Fruit fly (Drosophila melanogaster) whole organism, embryonic: ENCODE measurements around the gene CG6656.

Experiments
- Blimp-1 ChIP-seq: fragments of 200-800 bp; sonication (Bioruptor generic); optimal IDR thresholded peaks from 3 replicates; lab custom pipeline; 2018; ENCODE audit warnings: missing biosample characterization, missing genetic modification characterization, mild to moderate bottlenecking, moderate library complexity, missing genetic modification reagents
- CG10274 ChIP-seq: fragments of 200-800 bp; sonication (Bioruptor generic); optimal IDR thresholded peaks from 3 replicates; lab custom pipeline; 2017; ENCODE audit warnings: missing biosample characterization, mild to moderate bottlenecking, missing genetic modification characterization
- CG10654 ChIP-seq: fragments of 200-800 bp; sonication (Bioruptor generic); optimal IDR thresholded peaks from 2 replicates; lab custom pipeline; 2016; ENCODE audit warnings: missing biosample characterization, missing genetic modification characterization
- CG12236 ChIP-seq: fragments of 200-800 bp; sonication (Bioruptor generic); optimal IDR thresholded peaks from 2 replicates; lab custom pipeline; 2016; ENCODE audit warnings: missing biosample characterization, missing genetic modification characterization
- CG12391 ChIP-seq: fragments of 200-800 bp; sonication (Bioruptor generic); optimal IDR thresholded peaks from 3 replicates; lab custom pipeline; 2018; ENCODE audit warnings: missing biosample characterization, mild to moderate bottlenecking, missing genetic modification characterization, moderate library complexity
- CG12659 ChIP-seq: fragments of 200-800 bp; sonication (Bioruptor generic); optimal IDR thresholded peaks from 3 replicates; lab custom pipeline; 2017; ENCODE audit warnings: mild to moderate bottlenecking, missing biosample characterization, missing genetic modification reagents, missing genetic modification characterization
- CG13424 ChIP-seq: fragments of 200-800 bp; sonication (Bioruptor generic); optimal IDR thresholded peaks from 2 replicates; lab custom pipeline; 2019; ENCODE audit warnings: missing biosample characterization, mild to moderate bottlenecking, missing genetic modification characterization, moderate library complexity
- CG15011 ChIP-seq: fragments of 200-800 bp; sonication (Bioruptor generic); optimal IDR thresholded peaks from 3 replicates; lab custom pipeline; 2018; ENCODE audit warnings: missing biosample characterization, mild to moderate bottlenecking, missing genetic modification characterization
- CG15269 ChIP-seq: fragments of 200-800 bp; sonication (Bioruptor generic); optimal IDR thresholded peaks from 2 replicates; lab custom pipeline; 2018; ENCODE audit warnings: missing biosample characterization, mild to moderate bottlenecking, missing genetic modification characterization, moderate library complexity
- CG1603 ChIP-seq: fragments of 200-800 bp; sonication (Bioruptor generic); optimal IDR thresholded peaks from 2 replicates; lab custom pipeline; 2019; ENCODE audit warnings: missing biosample characterization, mild to moderate bottlenecking, missing genetic modification characterization, moderate library complexity
- CG17385 ChIP-seq: fragments of 200-800 bp; sonication (Bioruptor generic); optimal IDR thresholded peaks from 3 replicates; lab custom pipeline; 2018; ENCODE audit warnings: missing biosample characterization, mild to moderate bottlenecking, missing genetic modification characterization
- CG17829 ChIP-seq: fragments of 200-800 bp; optimal IDR thresholded peaks from 2 replicates; lab custom pipeline; 2019; ENCODE audit warnings: missing biosample characterization, mild to moderate bottlenecking, missing genetic modification characterization, moderate library complexity
- CG18619 ChIP-seq: fragments of 200-800 bp; sonication (Bioruptor generic); optimal IDR thresholded peaks from 3 replicates; lab custom pipeline; 2017; ENCODE audit warnings: missing biosample characterization, mild to moderate bottlenecking, missing genetic modification characterization
- CG2678 ChIP-seq: fragments of 200-800 bp; sonication (Bioruptor generic); optimal IDR thresholded peaks from 3 replicates; lab custom pipeline; 2019; ENCODE audit warnings: missing biosample characterization, mild to moderate bottlenecking, missing genetic modification characterization, moderate library complexity
- CG2712 ChIP-seq: fragments of 200-800 bp; optimal IDR thresholded peaks from 3 replicates; lab custom pipeline; 2019; ENCODE audit warnings: missing biosample characterization, mild to moderate bottlenecking, missing genetic modification characterization, moderate library complexity
- CG31441 ChIP-seq: fragments of 200-800 bp; sonication (Bioruptor generic); IDR thresholded peaks from 2 replicates; pipeline ENCODE4 v1.3.6; 2022; ENCODE audit warnings: missing biosample characterization, missing genetic modification characterization
- CG4424 ChIP-seq: fragments of 200-800 bp; sonication (Bioruptor generic); optimal IDR thresholded peaks from 3 replicates; lab custom pipeline; 2016; ENCODE audit warnings: missing biosample characterization, missing genetic modification characterization
- CG4617 ChIP-seq: fragments of 200-800 bp; sonication (Bioruptor generic); optimal IDR thresholded peaks from 3 replicates; lab custom pipeline; 2016; ENCODE audit warnings: missing biosample characterization, missing genetic modification characterization, borderline replicate concordance
- CG8089 ChIP-seq: fragments of 200-800 bp; sonication (Bioruptor generic); optimal IDR thresholded peaks from 3 replicates; lab custom pipeline; 2016; ENCODE audit warnings: missing biosample characterization, missing genetic modification characterization
- CG8290 ChIP-seq, 3 experiments: fragments of 200-800 bp; sonication (Bioruptor generic); optimal IDR thresholded peaks; 2 replicates each; lab custom pipeline; 2016 to 2019; ENCODE audit warnings: missing biosample characterization in 3 of 3, missing genetic modification characterization in 3 of 3, mild to moderate bottlenecking in 2 of 3, moderate library complexity in 1 of 3
- CG9437 ChIP-seq: fragments of 200-800 bp; sonication (Bioruptor generic); optimal IDR thresholded peaks from 2 replicates; lab custom pipeline; 2018; ENCODE audit warnings: missing biosample characterization, mild to moderate bottlenecking, missing genetic modification characterization
- CG9609 ChIP-seq: fragments of 200-800 bp; sonication (Bioruptor generic); optimal IDR thresholded peaks from 3 replicates; lab custom pipeline; 2016; ENCODE audit warnings: missing biosample characterization, missing genetic modification characterization
- CoRest ChIP-seq: fragments of 200-800 bp; sonication (Bioruptor generic); optimal IDR thresholded peaks from 3 replicates; lab custom pipeline; 2018; ENCODE audit warnings: missing biosample characterization, mild to moderate bottlenecking, missing genetic modification characterization, moderate library complexity
- CrebB ChIP-seq: fragments of 200-800 bp; sonication (Bioruptor generic); optimal IDR thresholded peaks from 3 replicates; lab custom pipeline; 2018; ENCODE audit warnings: missing biosample characterization, mild to moderate bottlenecking, missing genetic modification characterization
- Eip74EF ChIP-seq, 2 experiments: fragments of 200-800 bp in 1 of 2; fragments of >200 bp in 1 of 2; sonication (Bioruptor generic) in 1 of 2; optimal IDR thresholded peaks; 2 replicates each; lab custom pipeline; 2017 to 2019; ENCODE audit warnings: missing biosample characterization in 2 of 2, missing genetic modification characterization in 2 of 2, mild to moderate bottlenecking in 1 of 2, moderate library complexity in 1 of 2
- Gsc ChIP-seq: fragments of 200-800 bp; sonication (Bioruptor generic); IDR thresholded peaks from 2 replicates; pipeline ENCODE4 v1.3.6; 2022; ENCODE audit warnings: missing biosample characterization, missing genetic modification characterization
- Hr51 ChIP-seq, 2 experiments: fragments of 200-800 bp; sonication (Bioruptor generic); optimal IDR thresholded peaks; 2 replicates in 1 of 2; 3 replicates in 1 of 2; lab custom pipeline; 2016 to 2018; ENCODE audit warnings: missing biosample characterization in 2 of 2, missing genetic modification characterization in 2 of 2, mild to moderate bottlenecking in 1 of 2, moderate library complexity in 1 of 2
- Med ChIP-seq: fragments of 200-800 bp; sonication (Bioruptor generic); peaks from one replicate; lab custom pipeline; 2016; ENCODE audit warnings: missing biosample characterization, missing genetic modification characterization, mild to moderate bottlenecking, inconsistent platforms, moderate library complexity
- PHDP ChIP-seq: fragments of 200-800 bp; sonication (Bioruptor generic); optimal IDR thresholded peaks from 3 replicates; lab custom pipeline; 2018; ENCODE audit warnings: missing biosample characterization, mild to moderate bottlenecking, missing genetic modification characterization, moderate library complexity
- Pdp1 ChIP-seq, 2 experiments: fragments of 200-800 bp; sonication (Bioruptor generic); optimal IDR thresholded peaks; 3 replicates each; lab custom pipeline; 2016; ENCODE audit warnings: missing biosample characterization in 2 of 2, missing genetic modification characterization in 2 of 2, mild to moderate bottlenecking in 1 of 2, moderate library complexity in 1 of 2
- Ptx1 ChIP-seq: fragments of 200-800 bp; sonication (Bioruptor generic); IDR thresholded peaks from 2 replicates; pipeline ENCODE4 v1.3.6; 2022; ENCODE audit warnings: missing biosample characterization, missing genetic modification characterization
- Sox100B ChIP-seq: fragments of 200-800 bp; sonication (Bioruptor generic); optimal IDR thresholded peaks from 3 replicates; lab custom pipeline; 2018; ENCODE audit warnings: missing biosample characterization, mild to moderate bottlenecking, missing genetic modification characterization
- Xbp1 ChIP-seq: fragments of 200-800 bp; sonication (Bioruptor generic); optimal IDR thresholded peaks from 3 replicates; lab custom pipeline; 2016; ENCODE audit warnings: missing biosample characterization, mild to moderate bottlenecking, missing genetic modification characterization
- bsh ChIP-seq, 2 experiments: fragments of 200-800 bp; sonication (Bioruptor generic); optimal IDR thresholded peaks; 2 replicates each; lab custom pipeline; 2017 to 2018; ENCODE audit warnings: mild to moderate bottlenecking in 2 of 2, missing biosample characterization in 2 of 2, missing genetic modification characterization in 2 of 2, moderate library complexity in 1 of 2
- cg ChIP-seq: fragments of 200-800 bp; sonication (Bioruptor generic); optimal IDR thresholded peaks from 3 replicates; lab custom pipeline; 2019; ENCODE audit warnings: missing biosample characterization, mild to moderate bottlenecking, missing genetic modification characterization, moderate library complexity
- da ChIP-seq: fragments of 200-800 bp; sonication (Bioruptor generic); optimal IDR thresholded peaks from 2 replicates; lab custom pipeline; 2016; ENCODE audit warnings: missing biosample characterization, missing genetic modification characterization
- dysf ChIP-seq: fragments of 200-800 bp; sonication (Bioruptor generic); IDR thresholded peaks from 3 replicates; pipeline ENCODE4 v1.3.6; 2022; ENCODE audit warnings: missing biosample characterization, missing genetic modification characterization
- gro ChIP-seq: fragments of 200-800 bp; sonication (Bioruptor generic); optimal IDR thresholded peaks from 2 replicates; lab custom pipeline; 2016; ENCODE audit warnings: missing biosample characterization, missing genetic modification characterization
- inv ChIP-seq: fragments of 200-800 bp; sonication (Bioruptor generic); IDR thresholded peaks from 2 replicates; pipeline ENCODE4 v1.3.6; 2022; ENCODE audit warnings: missing biosample characterization, missing genetic modification characterization; ENCODE audit not compliant: partially characterized antibody
- jumu ChIP-seq: fragments of 200-800 bp; sonication (Bioruptor generic); optimal IDR thresholded peaks from 3 replicates; lab custom pipeline; 2016; ENCODE audit warnings: missing biosample characterization, missing genetic modification characterization
- lilli ChIP-seq: fragments of 200-800 bp; sonication (Bioruptor generic); optimal IDR thresholded peaks from 3 replicates; lab custom pipeline; 2016; ENCODE audit warnings: missing biosample characterization, missing genetic modification characterization
- nerfin-1 ChIP-seq: fragments of 200-800 bp; sonication (Bioruptor generic); optimal IDR thresholded peaks from 3 replicates; lab custom pipeline; 2019; ENCODE audit warnings: missing biosample characterization, mild to moderate bottlenecking, missing genetic modification characterization, moderate library complexity
- nmo ChIP-seq: fragments of 200-800 bp; sonication (Bioruptor generic); optimal IDR thresholded peaks from 2 replicates; lab custom pipeline; 2018; ENCODE audit warnings: missing biosample characterization, mild to moderate bottlenecking, missing genetic modification characterization, moderate library complexity
- org-1 ChIP-seq: fragments of 200-800 bp; sonication (Bioruptor generic); optimal IDR thresholded peaks from 2 replicates; lab custom pipeline; 2017; ENCODE audit warnings: missing biosample characterization, missing genetic modification characterization
- phol ChIP-seq: fragments of 200-800 bp; sonication (Bioruptor generic); optimal IDR thresholded peaks from 3 replicates; lab custom pipeline; 2018; ENCODE audit warnings: missing biosample characterization, mild to moderate bottlenecking, missing genetic modification characterization, moderate library complexity
- pum ChIP-seq: fragments of 200-800 bp; sonication (Bioruptor generic); optimal IDR thresholded peaks from 2 replicates; lab custom pipeline; 2016; ENCODE audit warnings: missing biosample characterization, missing genetic modification characterization
- ranshi ChIP-seq: fragments of 200-800 bp; sonication (Bioruptor generic); IDR thresholded peaks from 2 replicates; pipeline ENCODE4 v1.3.6; 2022; ENCODE audit warnings: missing biosample characterization, missing genetic modification characterization
- sens ChIP-seq: fragments of 200-800 bp; sonication (Bioruptor generic); peaks from one replicate; lab custom pipeline; 2016; ENCODE audit warnings: missing biosample characterization, missing genetic modification characterization

The CG6656 gene

DNA sequence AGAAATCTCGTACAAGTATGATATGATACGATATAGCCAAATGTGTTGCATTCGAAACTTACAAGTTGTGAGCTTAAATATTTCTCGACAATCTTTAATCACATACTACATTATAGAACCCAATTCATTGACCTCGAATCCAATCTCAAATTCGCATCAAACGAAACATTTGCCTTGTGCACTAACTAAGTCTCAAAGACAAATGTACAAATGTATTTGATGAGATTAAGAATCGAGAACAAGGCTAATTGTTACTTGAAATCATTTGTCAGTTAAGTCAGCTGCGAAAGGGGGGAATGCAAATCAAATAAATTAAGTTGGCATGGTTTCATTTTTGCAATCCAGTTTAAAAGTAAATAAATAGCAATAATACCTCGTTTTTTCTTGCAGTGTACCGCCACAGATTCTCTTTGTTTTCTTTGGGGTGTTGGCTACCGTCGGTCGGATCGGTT is 36.6 kb upstream of the CG6656 start (continued):
- TF ChIP-seq CG2678 (tag; lab: Kevin White, UChicago), result peak; percentile 32
- TF ChIP-seq gro (GFP tag; lab: Kevin White, UChicago), result no peak
- peak; percentile 5 for TF ChIP-seq jumu (GFP tag; lab: Kevin White, UChicago)
- TF ChIP-seq Gsc (GFP tag; lab: Robert Waterston, UW), result no peak
- TF ChIP-seq CG8290 (GFP tag; optimal IDR thresholded peaks at IDR 0.05; lab: Kevin White, UChicago), result no peak
- TF ChIP-seq CG8290 (tag; optimal IDR thresholded peaks at IDR 0.05; lab: Kevin White, UChicago), result peak in 1 of 2 experiments; percentile 6
- peak; percentile 9 for TF ChIP-seq CG4424 (GFP tag; lab: Kevin White, UChicago)
- TF ChIP-seq CG18619 (GFP tag; lab: Kevin White, UChicago), result peak; percentile 25
- peak; percentile 17 for TF ChIP-seq CG12659
- peak; percentile 3 for TF ChIP-seq CG17385 (GFP tag; lab: Kevin White, UChicago)
- no peak for TF ChIP-seq Ptx1 (GFP tag; lab: Robert Waterston, UW)
- TF ChIP-seq CG13424, result peak; percentile 33
- TF ChIP-seq CG31441 (GFP tag; lab: Robert Waterston, UW), result peak; percentile 56; the same call in 1 of the 2 replicates
- TF ChIP-seq CG1603 (tag; lab: Kevin White, UChicago), result peak; percentile 61
- peak; percentile 39 for TF ChIP-seq pum (GFP tag; lab: Kevin White, UChicago)
- peak; percentile 43 for TF ChIP-seq Sox100B
- peak; percentile 58 for TF ChIP-seq CoRest (tag; lab: Kevin White, UChicago)
- peak; percentile 24 for TF ChIP-seq CG17829
- peak; percentile 22 for TF ChIP-seq CG9609 (GFP tag; lab: Kevin White, UChicago)
- no peak for TF ChIP-seq CG10274 (GFP tag; lab: Kevin White, UChicago)
- TF ChIP-seq Hr51 (GFP tag; optimal IDR thresholded peaks at IDR 0.05; lab: Kevin White, UChicago), result peak in 1 of 2 experiments; percentile 64
- TF ChIP-seq nerfin-1 (tag; lab: Kevin White, UChicago), result peak; percentile 14
- TF ChIP-seq CG2712, result peak; percentile 29
- TF ChIP-seq CG8089 (GFP tag; lab: Kevin White, UChicago), result peak; percentile 0
- TF ChIP-seq da (GFP tag; lab: Kevin White, UChicago), result no peak
- TF ChIP-seq ranshi (GFP tag; lab: Robert Waterston, UW), result 0 out of 2 replicates have a peak, but pooled peaks have one; percentile 11
- peak; percentile 19 for TF ChIP-seq lilli
- no peak for TF ChIP-seq CG12236 (GFP tag; lab: Kevin White, UChicago)
- TF ChIP-seq org-1 (GFP tag; lab: Kevin White, UChicago), result peak; percentile 60
- TF ChIP-seq Blimp-1 (GFP tag; lab: Kevin White, UChicago), result peak; percentile 7
- TF ChIP-seq CG15011 (GFP tag; lab: Kevin White, UChicago), result no peak
- TF ChIP-seq CG15269 (tag; lab: Kevin White, UChicago), result peak; percentile 36
- TF ChIP-seq dysf, result peak; percentile 40; the same call in 1 of the 3 replicates
- no peak for TF ChIP-seq CG4617 (GFP tag; lab: Kevin White, UChicago)
- peak; percentile 33 for TF ChIP-seq phol (tag; lab: Kevin White, UChicago)
- peak; percentile 14 to 18 for TF ChIP-seq Pdp1 (GFP tag; optimal IDR thresholded peaks at IDR 0.05; lab: Kevin White, UChicago)
- peak; percentile 57 for TF ChIP-seq nmo (GFP tag; lab: Kevin White, UChicago)
- TF ChIP-seq Xbp1, result peak; percentile 22
- TF ChIP-seq CrebB (tag; lab: Kevin White, UChicago), result no peak
- peak; percentile 90 for TF ChIP-seq sens (GFP tag; lab: Kevin White, UChicago)
- peak; percentile 58 for TF ChIP-seq CG9437 (GFP tag; lab: Kevin White, UChicago)
- peak; percentile 10 for TF ChIP-seq Med (GFP tag; lab: Kevin White, UChicago)
- TF ChIP-seq CG12391 (tag; lab: Kevin White, UChicago), result peak; percentile 15
- TF ChIP-seq cg (GFP tag; lab: Kevin White, UChicago), result no peak
- peak; percentile 11 for TF ChIP-seq PHDP (tag; lab: Kevin White, UChicago)
- peak in 1 of 2 experiments; percentile 63 for TF ChIP-seq Eip74EF (GFP tag; optimal IDR thresholded peaks at IDR 0.05; lab: Kevin White, UChicago)
- no peak for TF ChIP-seq CG10654
- TF ChIP-seq inv, result no peak
- TF ChIP-seq bsh (GFP tag; optimal IDR thresholded peaks at IDR 0.05; lab: Kevin White, UChicago), result peak; percentile 13 to 88
